Worm (Caenorhabditis elegans) whole organism, L1 larva: ENCODE results near the gene flad-1.

Source experiments
- C16A3.4 ChIP-seq: fragments of 150-350 bp; optimal IDR thresholded peaks from 2 replicates; lab custom pipeline; 2014; ENCODE audit warnings: missing biosample characterization, missing genetic modification characterization
- C34B4.2 ChIP-seq: sonication (generic microtip); optimal IDR thresholded peaks from 2 replicates; lab custom pipeline; 2017; ENCODE audit warnings: mild to moderate bottlenecking, missing genetic modification characterization, missing compliant biosample characterization
- Y116A8C.19 ChIP-seq: sonication (generic microtip); optimal IDR thresholded peaks from 2 replicates; lab custom pipeline; 2016; ENCODE audit warnings: missing compliant biosample characterization, missing genetic modification characterization, borderline replicate concordance
- alr-1 ChIP-seq: fragments of 200-800 bp; sonication (Bioruptor generic); optimal IDR thresholded peaks from 2 replicates; lab custom pipeline; 2018; ENCODE audit warnings: borderline replicate concordance, mild to moderate bottlenecking, missing genetic modification characterization, missing compliant biosample characterization
- blmp-1 ChIP-seq: fragments of 150-350 bp; optimal IDR thresholded peaks from 2 replicates; lab custom pipeline; 2014; ENCODE audit warnings: missing biosample characterization, missing genetic modification characterization
- ceh-90 ChIP-seq: sonication (generic microtip); optimal IDR thresholded peaks from 2 replicates; lab custom pipeline; 2016; ENCODE audit warnings: missing genetic modification characterization, missing compliant biosample characterization
- ces-1 ChIP-seq: fragments of 150-350 bp; optimal IDR thresholded peaks from 2 replicates; lab custom pipeline; 2014; ENCODE audit warnings: missing biosample characterization, missing genetic modification reagents, missing genetic modification characterization
- dpl-1 ChIP-seq, 3 experiments: fragments of 150-350 bp in 2 of 3; sonication (generic microtip) in 1 of 3; optimal IDR thresholded peaks; 2 replicates each; lab custom pipeline; 2014 to 2017; ENCODE audit warnings: missing biosample characterization in 3 of 3, missing genetic modification characterization in 3 of 3, missing genetic modification reagents in 3 of 3
- dsc-1 ChIP-seq: sonication (generic microtip); optimal IDR thresholded peaks from 2 replicates; lab custom pipeline; 2016; ENCODE audit warnings: mild to moderate bottlenecking, missing genetic modification characterization, missing compliant biosample characterization
- egl-27 ChIP-seq, 2 experiments: fragments of 150-350 bp in 1 of 2; sonication (generic microtip); optimal IDR thresholded peaks; 3 replicates each; lab custom pipeline; 2017 to 2018; ENCODE audit warnings: missing biosample characterization in 2 of 2, missing genetic modification characterization in 2 of 2, missing genetic modification reagents in 2 of 2
- ets-5 ChIP-seq: fragments of 200-800 bp; sonication (Bioruptor generic); IDR thresholded peaks from 2 replicates; pipeline ENCODE4 v1.3.6; 2022; ENCODE audit warnings: missing genetic modification characterization, missing compliant biosample characterization
- fkh-8 ChIP-seq: sonication (generic microtip); optimal IDR thresholded peaks from 2 replicates; lab custom pipeline; 2016; ENCODE audit warnings: mild to moderate bottlenecking, missing genetic modification characterization, missing compliant biosample characterization
- isw-1 ChIP-seq: fragments of 200-800 bp; sonication (Bioruptor generic); IDR thresholded peaks from 2 replicates; pipeline ENCODE4 v1.3.6; 2022; ENCODE audit warnings: missing genetic modification characterization, missing compliant biosample characterization
- jun-1 ChIP-seq: fragments of 150-350 bp; optimal IDR thresholded peaks from 2 replicates; lab custom pipeline; 2014; ENCODE audit warnings: missing biosample characterization, missing genetic modification reagents, missing genetic modification characterization
- lin-13 ChIP-seq: fragments of 150-350 bp; optimal IDR thresholded peaks from 2 replicates; lab custom pipeline; 2014; ENCODE audit warnings: missing biosample characterization, missing genetic modification reagents, missing genetic modification characterization
- lin-15B ChIP-seq: fragments of 150-350 bp; sonication (generic microtip); optimal IDR thresholded peaks from 3 replicates; lab custom pipeline; 2014; ENCODE audit warnings: missing biosample characterization, missing genetic modification characterization
- lin-39 ChIP-seq: fragments of 150-350 bp; optimal IDR thresholded peaks from 2 replicates; lab custom pipeline; 2014; ENCODE audit warnings: missing biosample characterization, missing genetic modification reagents, missing genetic modification characterization
- lir-3 ChIP-seq: sonication (generic microtip); optimal IDR thresholded peaks from 2 replicates; lab custom pipeline; 2016; ENCODE audit warnings: mild to moderate bottlenecking, missing genetic modification characterization, moderate library complexity, missing compliant biosample characterization; ENCODE audit not compliant: poor library complexity
- mab-9 ChIP-seq: fragments of 200-800 bp; sonication (Bioruptor generic); IDR thresholded peaks from 2 replicates; pipeline ENCODE4 v1.3.6; 2022; ENCODE audit warnings: missing genetic modification reagents, missing genetic modification characterization, missing compliant biosample characterization
- mef-2 ChIP-seq: fragments of 150-350 bp; optimal IDR thresholded peaks from 2 replicates; lab custom pipeline; 2014; ENCODE audit warnings: missing biosample characterization, missing genetic modification characterization
- nhr-11 ChIP-seq: fragments of 150-350 bp; optimal IDR thresholded peaks from 2 replicates; lab custom pipeline; 2014; ENCODE audit warnings: missing biosample characterization, missing genetic modification characterization
- nhr-12 ChIP-seq: sonication (generic microtip); optimal IDR thresholded peaks from 2 replicates; lab custom pipeline; 2017; ENCODE audit warnings: missing biosample characterization, missing genetic modification characterization
- nhr-19 ChIP-seq: fragments of 200-800 bp; sonication (Bioruptor generic); conservative IDR thresholded peaks from 2 replicates; pipeline ENCODE4 v1.3.6; 2022; ENCODE audit warnings: missing genetic modification characterization, missing compliant biosample characterization
- nhr-20 ChIP-seq: sonication (generic microtip); optimal IDR thresholded peaks from 2 replicates; lab custom pipeline; 2016; ENCODE audit warnings: mild to moderate bottlenecking, missing genetic modification characterization, missing compliant biosample characterization
- nhr-71 ChIP-seq: sonication (generic microtip); optimal IDR thresholded peaks from 2 replicates; lab custom pipeline; 2016; ENCODE audit warnings: mild to moderate bottlenecking, missing genetic modification characterization, moderate library complexity, missing compliant biosample characterization
- nhr-76 ChIP-seq: sonication (generic microtip); optimal IDR thresholded peaks from 2 replicates; lab custom pipeline; 2017; ENCODE audit warnings: missing biosample characterization, missing genetic modification characterization
- nhr-77 ChIP-seq: fragments of 150-350 bp; optimal IDR thresholded peaks from 2 replicates; lab custom pipeline; 2014; ENCODE audit warnings: missing biosample characterization, missing genetic modification characterization
- nhr-85 ChIP-seq: sonication (generic microtip); peaks from one replicate; lab custom pipeline; 2016; ENCODE audit warnings: missing genetic modification characterization, inconsistent platforms, missing compliant biosample characterization
- nhr-90 ChIP-seq: sonication (generic microtip); optimal IDR thresholded peaks from 2 replicates; lab custom pipeline; 2016; ENCODE audit warnings: mild to moderate bottlenecking, missing genetic modification characterization, missing compliant biosample characterization; ENCODE audit not compliant: poor library complexity
- pax-3 ChIP-seq: fragments of 200-800 bp; sonication (Bioruptor generic); optimal IDR thresholded peaks from 2 replicates; lab custom pipeline; 2018; ENCODE audit warnings: mild to moderate bottlenecking, missing genetic modification characterization, moderate library complexity, missing compliant biosample characterization
- rnt-1 ChIP-seq: sonication (generic microtip); optimal IDR thresholded peaks from 2 replicates; lab custom pipeline; 2016; ENCODE audit warnings: mild to moderate bottlenecking, missing genetic modification characterization, moderate library complexity, missing compliant biosample characterization
- skn-1 ChIP-seq: fragments of 150-350 bp; optimal IDR thresholded peaks from 2 replicates; lab custom pipeline; 2014; ENCODE audit warnings: missing biosample characterization, missing genetic modification characterization
- sptf-1 ChIP-seq: fragments of 150-350 bp; optimal IDR thresholded peaks from 2 replicates; lab custom pipeline; 2014; ENCODE audit warnings: missing biosample characterization, missing genetic modification characterization
- swsn-7 ChIP-seq: sonication (generic microtip); optimal IDR thresholded peaks from 2 replicates; lab custom pipeline; 2016; ENCODE audit warnings: missing genetic modification characterization, missing compliant biosample characterization
- unc-130 ChIP-seq: fragments of 150-350 bp; optimal IDR thresholded peaks from 2 replicates; lab custom pipeline; 2017; ENCODE audit warnings: missing biosample characterization, missing genetic modification characterization, inconsistent platforms
- unc-62 ChIP-seq: fragments of 150-350 bp; optimal IDR thresholded peaks from 2 replicates; lab custom pipeline; 2014; ENCODE audit warnings: missing biosample characterization, missing genetic modification reagents, missing genetic modification characterization
- zag-1 ChIP-seq: fragments of 150-350 bp; optimal IDR thresholded peaks from 2 replicates; lab custom pipeline; 2014; ENCODE audit warnings: missing biosample characterization, missing genetic modification characterization
- zip-4 ChIP-seq: fragments of 200-800 bp; sonication (Bioruptor generic); optimal IDR thresholded peaks from 2 replicates; lab custom pipeline; 2018; ENCODE audit warnings: mild to moderate bottlenecking, missing genetic modification characterization, moderate library complexity, missing compliant biosample characterization
- ztf-11 ChIP-seq, 2 experiments: sonication (generic microtip); optimal IDR thresholded peaks; 2 replicates each; lab custom pipeline; 2016 to 2017; ENCODE audit warnings: missing genetic modification characterization in 2 of 2, missing biosample characterization in 1 of 2, missing compliant biosample characterization in 1 of 2

Gene flad-1

DNA sequence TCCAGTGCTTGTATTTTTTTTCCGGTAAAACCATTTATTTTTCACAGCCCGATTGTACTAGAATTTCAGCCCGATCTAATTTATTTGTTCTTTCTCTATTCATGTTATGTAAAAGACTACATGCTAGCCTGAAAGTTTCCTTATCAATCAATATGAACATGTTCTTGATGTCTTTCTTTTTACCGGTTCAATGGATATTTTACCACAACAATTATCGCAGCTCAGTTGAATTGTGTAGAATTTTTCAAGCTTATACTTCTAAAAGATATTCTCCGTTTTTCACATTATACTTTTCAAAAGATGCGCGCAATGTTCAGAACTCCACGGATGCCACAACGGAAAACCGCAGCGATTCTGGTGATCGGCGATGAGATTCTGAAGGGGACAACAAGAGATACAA is at the start of gene flad-1:
TSS of gene flad-1 (plus strand) at position 301 of the 400 bp plus-strand sequence.
- no peak for TF ChIP-seq C16A3.4 (tag; lab: Kevin White, UChicago)
- no peak for TF ChIP-seq nhr-90 (tag; lab: Kevin White, UChicago)
- no peak for TF ChIP-seq mef-2 (tag; lab: Kevin White, UChicago)
- TF ChIP-seq nhr-71 (tag; lab: Kevin White, UChicago): no peak
- TF ChIP-seq dpl-1 (GFP tag; optimal IDR thresholded peaks at IDR 0.05; lab: Kevin White, UChicago): no peak
- TF ChIP-seq sptf-1 (tag; lab: Kevin White, UChicago): no peak
- TF ChIP-seq nhr-76 (tag; lab: Kevin White, UChicago): no peak
- no peak for TF ChIP-seq blmp-1 (tag; lab: Kevin White, UChicago)
- TF ChIP-seq ceh-90 (tag; lab: Kevin White, UChicago): no peak
- no peak for TF ChIP-seq lir-3 (tag; lab: Kevin White, UChicago)
- no peak for TF ChIP-seq swsn-7 (tag; lab: Kevin White, UChicago)
- no peak for TF ChIP-seq ets-5 (GFP tag; lab: Robert Waterston, UW)
- no peak for TF ChIP-seq dsc-1 (tag; lab: Kevin White, UChicago)
- TF ChIP-seq nhr-77 (tag; lab: Kevin White, UChicago): no peak
- no peak for TF ChIP-seq zip-4 (GFP tag; lab: Kevin White, UChicago)
- TF ChIP-seq rnt-1 (tag; lab: Kevin White, UChicago): no peak
- no peak for TF ChIP-seq ces-1 (GFP tag; lab: Kevin White, UChicago)
- no peak for TF ChIP-seq isw-1
- TF ChIP-seq, all 84 proteins: peak for 0

DNA sequence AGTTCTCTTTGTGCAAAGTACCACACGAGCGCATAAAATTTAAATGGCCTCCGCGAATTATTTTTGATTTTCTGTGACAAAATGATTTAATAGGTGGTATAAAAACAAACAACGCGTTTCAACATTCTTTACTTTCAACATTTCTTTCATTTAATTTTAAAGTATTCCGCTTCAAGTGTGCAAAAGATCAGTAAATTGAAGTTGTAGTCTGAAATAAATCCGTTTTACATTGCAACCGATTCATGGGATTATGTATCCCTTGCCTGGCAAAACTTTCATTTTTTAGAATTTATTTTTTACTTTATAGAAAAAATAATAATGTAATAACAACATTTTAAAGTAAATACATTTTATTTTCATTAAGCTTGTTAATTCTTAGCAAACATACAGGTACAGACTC is 49.5 kb upstream of the flad-1 start, which contains the start of gene F26C11.1:
TSS of gene F26C11.1 (plus strand) at position 301 of the 400 bp plus-strand sequence.
- TF ChIP-seq lin-39 (tag; lab: Kevin White, UChicago): no peak
- TF ChIP-seq nhr-20 (tag; lab: Kevin White, UChicago): no peak
- no peak for TF ChIP-seq lin-15B (tag; lab: Kevin White, UChicago)
- no peak for TF ChIP-seq nhr-12 (tag; lab: Kevin White, UChicago)
- TF ChIP-seq pax-3 (tag; lab: Kevin White, UChicago): no peak
- no peak for TF ChIP-seq C34B4.2 (tag; lab: Kevin White, UChicago)
- TF ChIP-seq alr-1 (tag; lab: Kevin White, UChicago): no peak
- no peak for TF ChIP-seq ztf-11 (tag; optimal IDR thresholded peaks at IDR 0.05; lab: Kevin White, UChicago)
- no peak for TF ChIP-seq mab-9 (GFP tag; lab: Robert Waterston, UW)
- TF ChIP-seq blmp-1 (tag; lab: Kevin White, UChicago): no peak

DNA sequence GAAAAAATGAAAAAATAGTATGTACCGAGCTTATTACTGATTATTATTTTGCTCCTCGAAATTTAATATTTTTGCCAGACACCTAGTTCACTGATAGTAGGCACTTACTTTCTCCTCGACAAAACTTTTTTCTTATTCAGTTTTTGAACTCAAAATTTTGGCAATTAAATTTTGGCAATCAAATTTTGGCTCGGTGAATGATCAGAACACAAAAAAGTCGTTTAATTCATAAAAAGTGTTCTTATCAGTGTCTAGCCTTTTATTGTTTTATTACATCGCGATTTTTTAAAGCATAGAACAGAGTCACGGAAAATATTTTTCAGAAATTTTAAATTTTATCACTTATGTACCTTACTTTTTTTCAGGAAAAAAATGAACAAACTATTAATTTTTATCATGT is 48.8 kb upstream of the flad-1 start:
- no peak for TF ChIP-seq lin-15B (tag; lab: Kevin White, UChicago)
- no peak for TF ChIP-seq nhr-77 (tag; lab: Kevin White, UChicago)
- no peak for TF ChIP-seq rnt-1 (tag; lab: Kevin White, UChicago)
- no peak for TF ChIP-seq swsn-7 (tag; lab: Kevin White, UChicago)
- no peak for TF ChIP-seq lin-13 (GFP tag; lab: Kevin White, UChicago)
- TF ChIP-seq sptf-1 (tag; lab: Kevin White, UChicago): no peak
- no peak for TF ChIP-seq egl-27 (tag; optimal IDR thresholded peaks at IDR 0.05; lab: Kevin White, UChicago)
- TF ChIP-seq ces-1 (GFP tag; lab: Kevin White, UChicago): no peak
- no peak for TF ChIP-seq skn-1
- TF ChIP-seq ceh-90 (tag; lab: Kevin White, UChicago): no peak
- no peak for TF ChIP-seq Y116A8C.19
- TF ChIP-seq jun-1 (tag; lab: Kevin White, UChicago): no peak

DNA sequence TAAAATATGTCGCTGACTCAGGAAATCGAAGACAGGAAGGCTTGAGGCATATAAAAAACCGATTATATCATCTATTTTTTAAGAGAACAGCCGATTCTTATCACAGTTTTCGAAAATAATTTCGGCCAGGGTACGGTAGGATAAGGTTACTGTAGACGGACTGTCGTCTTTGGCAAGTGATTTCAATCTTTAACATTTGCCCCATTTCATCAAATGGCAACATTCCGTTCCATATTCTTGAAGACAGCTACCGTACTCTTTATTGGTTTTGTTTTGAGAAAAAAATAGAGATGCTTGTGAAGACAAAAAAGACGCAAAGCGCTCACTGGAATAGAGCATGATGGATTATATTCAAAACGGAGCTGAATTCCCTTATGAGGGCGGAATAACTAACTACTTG is 45.2 kb upstream of the flad-1 start:
- TF ChIP-seq zag-1: no peak
- no peak for TF ChIP-seq unc-62 (GFP tag; lab: Kevin White, UChicago)
- TF ChIP-seq nhr-11 (tag; lab: Kevin White, UChicago): no peak
- TF ChIP-seq fkh-8: no peak
- TF ChIP-seq mef-2 (tag; lab: Kevin White, UChicago): no peak
- TF ChIP-seq nhr-85 (tag; lab: Kevin White, UChicago): no peak
- TF ChIP-seq nhr-19 (GFP tag; lab: Robert Waterston, UW): no peak
- TF ChIP-seq unc-130: no peak
- no peak for TF ChIP-seq egl-27 (tag; optimal IDR thresholded peaks at IDR 0.05; lab: Kevin White, UChicago)
